Fruit fly (Drosophila melanogaster) whole organism, prepupa: ENCODE results near the gene hwt.

ENCODE experiments used
- CG10631 ChIP-seq: fragments of 200-800 bp; sonication (Bioruptor generic); optimal IDR thresholded peaks from 2 replicates; lab custom pipeline; 2016; ENCODE audit warnings: missing biosample characterization, missing genetic modification characterization
- CG10669 ChIP-seq: fragments of 200-800 bp; sonication (Bioruptor generic); optimal IDR thresholded peaks from 3 replicates; lab custom pipeline; 2018; ENCODE audit warnings: missing biosample characterization, mild to moderate bottlenecking, missing genetic modification characterization, moderate library complexity
- CG11294 ChIP-seq: fragments of 200-800 bp; sonication (Bioruptor generic); IDR thresholded peaks from 2 replicates; pipeline ENCODE4 v1.3.6; 2022; ENCODE audit warnings: missing biosample characterization, missing genetic modification characterization
- CG11902 ChIP-seq: fragments of 200-800 bp; sonication (Bioruptor generic); optimal IDR thresholded peaks from 3 replicates; lab custom pipeline; 2016; ENCODE audit warnings: missing biosample characterization, missing genetic modification characterization
- CG1621 ChIP-seq: fragments of 200-800 bp; sonication (Bioruptor generic); optimal IDR thresholded peaks from 3 replicates; lab custom pipeline; 2018; ENCODE audit warnings: missing biosample characterization, mild to moderate bottlenecking, missing genetic modification characterization
- CG16779 ChIP-seq: fragments of 200-800 bp; sonication (Bioruptor generic); optimal IDR thresholded peaks from 3 replicates; lab custom pipeline; 2017; ENCODE audit warnings: missing biosample characterization, mild to moderate bottlenecking, missing genetic modification characterization
- CG3032 ChIP-seq: fragments of 200-800 bp; optimal IDR thresholded peaks from 2 replicates; lab custom pipeline; 2019; ENCODE audit warnings: missing biosample characterization, mild to moderate bottlenecking, missing genetic modification characterization, moderate library complexity
- CG32006 ChIP-seq: fragments of 200-800 bp; sonication (Bioruptor generic); optimal IDR thresholded peaks from 3 replicates; lab custom pipeline; 2017; ENCODE audit warnings: missing biosample characterization, mild to moderate bottlenecking, missing genetic modification characterization
- CG6163 ChIP-seq: fragments of 200-800 bp; sonication (Bioruptor generic); IDR thresholded peaks from 3 replicates; pipeline ENCODE4 v1.3.6; 2022; ENCODE audit warnings: missing biosample characterization, missing genetic modification characterization
- CG6792 ChIP-seq: fragments of 200-800 bp; sonication (Bioruptor generic); optimal IDR thresholded peaks from 3 replicates; lab custom pipeline; 2016; ENCODE audit warnings: missing biosample characterization, missing genetic modification characterization
- CG6808 ChIP-seq: fragments of 200-800 bp; sonication (Bioruptor generic); optimal IDR thresholded peaks from 3 replicates; lab custom pipeline; 2017; ENCODE audit warnings: missing biosample characterization, missing genetic modification characterization, mild to moderate bottlenecking, moderate library complexity, missing genetic modification reagents
- CG6854 ChIP-seq: fragments of 200-800 bp; sonication (Bioruptor generic); optimal IDR thresholded peaks from 2 replicates; lab custom pipeline; 2017; ENCODE audit warnings: missing biosample characterization, mild to moderate bottlenecking, missing genetic modification characterization
- CG8319 ChIP-seq: fragments of 200-800 bp; sonication (Bioruptor generic); optimal IDR thresholded peaks from 3 replicates; lab custom pipeline; 2016; ENCODE audit warnings: missing biosample characterization, missing genetic modification characterization
- CG8632 ChIP-seq: fragments of 200-800 bp; sonication (Bioruptor generic); optimal IDR thresholded peaks from 3 replicates; lab custom pipeline; 2016; ENCODE audit warnings: missing biosample characterization, missing genetic modification characterization
- Eip75B ChIP-seq: fragments of 200-800 bp; sonication (Bioruptor generic); optimal IDR thresholded peaks from 3 replicates; lab custom pipeline; 2016; ENCODE audit warnings: missing biosample characterization, missing genetic modification characterization
- Eip78C ChIP-seq: fragments of 200-800 bp; sonication (Bioruptor generic); peaks from one replicate; lab custom pipeline; 2016; ENCODE audit warnings: missing biosample characterization, missing genetic modification characterization
- Eip93F ChIP-seq: fragments of 200-800 bp; sonication (Bioruptor generic); optimal IDR thresholded peaks from 2 replicates; lab custom pipeline; 2016; ENCODE audit warnings: missing biosample characterization, mild to moderate bottlenecking, missing genetic modification characterization
- Ets21C ChIP-seq: fragments of 200-800 bp; sonication (Bioruptor generic); optimal IDR thresholded peaks from 3 replicates; lab custom pipeline; 2016; ENCODE audit warnings: missing biosample characterization, missing genetic modification characterization
- Ets96B ChIP-seq: fragments of 200-800 bp; optimal IDR thresholded peaks from 2 replicates; lab custom pipeline; 2019; ENCODE audit warnings: missing biosample characterization, mild to moderate bottlenecking, missing genetic modification characterization, moderate library complexity
- Gug ChIP-seq: fragments of 200-800 bp; sonication (Bioruptor generic); IDR thresholded peaks from 2 replicates; pipeline ENCODE4 v1.3.6; 2022; ENCODE audit warnings: missing biosample characterization, missing genetic modification characterization
- Hr39 ChIP-seq: fragments of 200-800 bp; sonication (Bioruptor generic); optimal IDR thresholded peaks from 2 replicates; lab custom pipeline; 2016; ENCODE audit warnings: missing biosample characterization, missing genetic modification characterization
- Lpt ChIP-seq: fragments of 200-800 bp; sonication (Bioruptor generic); optimal IDR thresholded peaks from 3 replicates; lab custom pipeline; 2016; ENCODE audit warnings: missing biosample characterization, missing genetic modification characterization
- Met ChIP-seq: fragments of 200-800 bp; sonication (Bioruptor generic); optimal IDR thresholded peaks from 3 replicates; lab custom pipeline; 2016; ENCODE audit warnings: missing biosample characterization, missing genetic modification characterization
- OdsH ChIP-seq: fragments of 200-800 bp; sonication (Bioruptor generic); optimal IDR thresholded peaks from 3 replicates; lab custom pipeline; 2016; ENCODE audit warnings: missing biosample characterization, missing genetic modification characterization
- Smox ChIP-seq: fragments of 200-800 bp; sonication (Bioruptor generic); optimal IDR thresholded peaks from 3 replicates; lab custom pipeline; 2016; ENCODE audit warnings: missing biosample characterization, missing genetic modification characterization
- Sox102F ChIP-seq: fragments of 200-800 bp; sonication (Bioruptor generic); optimal IDR thresholded peaks from 2 replicates; lab custom pipeline; 2016; ENCODE audit warnings: missing biosample characterization, mild to moderate bottlenecking, missing genetic modification characterization
- Sox14 ChIP-seq: fragments of 200-800 bp; sonication (Bioruptor generic); optimal IDR thresholded peaks from 3 replicates; lab custom pipeline; 2016; ENCODE audit warnings: missing biosample characterization, missing genetic modification characterization
- Sox15 ChIP-seq: fragments of 200-800 bp; sonication (Bioruptor generic); optimal IDR thresholded peaks from 3 replicates; lab custom pipeline; 2016; ENCODE audit warnings: missing biosample characterization, missing genetic modification characterization
- achi ChIP-seq: fragments of 200-800 bp; sonication (Bioruptor generic); optimal IDR thresholded peaks from 3 replicates; lab custom pipeline; 2016; ENCODE audit warnings: missing biosample characterization, missing genetic modification characterization
- acj6 ChIP-seq: fragments of 200-800 bp; sonication (Bioruptor generic); optimal IDR thresholded peaks from 3 replicates; lab custom pipeline; 2016; ENCODE audit warnings: missing biosample characterization, missing genetic modification characterization
- dac ChIP-seq: fragments of 200-800 bp; sonication (Bioruptor generic); optimal IDR thresholded peaks from 2 replicates; lab custom pipeline; 2017; ENCODE audit warnings: missing biosample characterization, mild to moderate bottlenecking, missing genetic modification characterization
- dsx ChIP-seq: fragments of 200-800 bp; optimal IDR thresholded peaks from 3 replicates; lab custom pipeline; 2019; ENCODE audit warnings: missing biosample characterization, mild to moderate bottlenecking, missing genetic modification characterization, moderate library complexity; ENCODE audit not compliant: poor library complexity, severe bottlenecking
- eg ChIP-seq: fragments of 200-800 bp; sonication (Bioruptor generic); IDR thresholded peaks from 3 replicates; pipeline ENCODE4 v1.3.6; 2022; ENCODE audit warnings: missing biosample characterization, missing genetic modification characterization
- esn ChIP-seq: fragments of 200-800 bp; sonication (Bioruptor generic); optimal IDR thresholded peaks from 2 replicates; lab custom pipeline; 2016; ENCODE audit warnings: missing biosample characterization, mild to moderate bottlenecking, missing genetic modification characterization, moderate library complexity
- fd59A ChIP-seq: fragments of 200-800 bp; sonication (Bioruptor generic); optimal IDR thresholded peaks from 2 replicates; lab custom pipeline; 2017; ENCODE audit warnings: missing biosample characterization, mild to moderate bottlenecking, missing genetic modification characterization, missing genetic modification reagents
- fd85E ChIP-seq: fragments of 200-800 bp; sonication (Bioruptor generic); optimal IDR thresholded peaks from 3 replicates; lab custom pipeline; 2016; ENCODE audit warnings: missing biosample characterization, missing genetic modification characterization
- fkh ChIP-seq: fragments of 200-800 bp; sonication (Bioruptor generic); optimal IDR thresholded peaks from 3 replicates; lab custom pipeline; 2017; ENCODE audit warnings: missing biosample characterization, mild to moderate bottlenecking, missing genetic modification characterization, moderate library complexity
- lz ChIP-seq: fragments of 200-800 bp; sonication (Bioruptor generic); optimal IDR thresholded peaks from 3 replicates; lab custom pipeline; 2016; ENCODE audit warnings: missing biosample characterization, missing genetic modification characterization
- pdm3 ChIP-seq: fragments of 200-800 bp; sonication (Bioruptor generic); optimal IDR thresholded peaks from 3 replicates; lab custom pipeline; 2016; ENCODE audit warnings: missing biosample characterization, missing genetic modification characterization
- salr ChIP-seq, 2 experiments: fragments of 200-800 bp; sonication (Bioruptor generic); optimal IDR thresholded peaks; 3 replicates each; lab custom pipeline; 2016 to 2018; ENCODE audit warnings: missing biosample characterization in 2 of 2, missing genetic modification characterization in 2 of 2, mild to moderate bottlenecking in 1 of 2
- spab ChIP-seq: fragments of 200-800 bp; sonication (Bioruptor generic); optimal IDR thresholded peaks from 2 replicates; lab custom pipeline; 2017; ENCODE audit warnings: missing biosample characterization, mild to moderate bottlenecking, missing genetic modification characterization, missing genetic modification reagents
- ss ChIP-seq, 2 experiments: fragments of 200-800 bp; sonication (Bioruptor generic); optimal IDR thresholded peaks; 2 replicates in 1 of 2; 3 replicates in 1 of 2; lab custom pipeline; 2017 to 2018; ENCODE audit warnings: mild to moderate bottlenecking in 2 of 2, missing biosample characterization in 2 of 2, missing genetic modification characterization in 2 of 2, moderate library complexity in 1 of 2
- svp ChIP-seq: fragments of 200-800 bp; sonication (Bioruptor generic); peaks from one replicate; lab custom pipeline; 2016; ENCODE audit warnings: missing biosample characterization, missing genetic modification characterization
- vri ChIP-seq: fragments of 200-800 bp; sonication (Bioruptor generic); optimal IDR thresholded peaks from 3 replicates; lab custom pipeline; 2016; ENCODE audit warnings: missing biosample characterization, mild to moderate bottlenecking, missing genetic modification characterization

hwt gene

DNA sequence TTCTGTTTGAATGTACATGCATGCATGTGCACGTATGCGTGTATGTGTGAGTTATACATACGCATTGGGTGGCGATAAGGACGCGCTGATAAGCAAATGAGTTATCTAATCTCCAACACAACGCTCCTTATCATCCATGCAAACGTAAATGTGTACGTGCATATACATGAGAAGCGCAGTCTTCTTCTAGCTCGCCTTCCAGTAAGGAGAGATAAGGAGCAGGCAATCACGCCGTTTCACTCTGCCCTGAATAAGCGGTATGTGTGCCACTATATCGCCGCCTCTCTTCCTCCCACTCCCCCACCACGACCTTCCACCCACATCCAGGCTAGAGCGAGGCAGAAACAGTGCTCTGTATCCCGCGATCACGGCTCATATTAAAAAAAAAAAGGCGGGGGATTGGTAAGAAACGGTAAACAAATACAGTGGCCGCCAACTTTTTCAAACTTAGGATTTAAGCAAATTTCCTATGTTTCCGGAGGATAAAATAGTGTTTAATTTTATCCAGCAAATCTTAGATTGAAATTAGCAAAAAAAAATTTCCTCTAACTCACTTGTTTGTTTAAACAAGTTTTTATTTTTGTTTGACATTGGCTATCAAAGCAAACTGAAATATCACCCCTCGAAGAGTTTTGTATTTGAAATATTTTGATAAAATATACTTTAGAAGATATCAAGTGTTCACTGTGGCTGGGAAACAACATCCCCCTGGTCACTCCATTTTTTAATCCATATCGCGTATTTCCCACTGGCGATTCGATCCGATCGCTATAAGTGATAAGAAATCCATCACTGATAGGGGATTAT is 12.4 kb upstream of the hwt start (continued):
- TF ChIP-seq CG10631 (GFP tag; lab: Kevin White, UChicago), result peak; percentile 30
- no peak for TF ChIP-seq Ets96B (tag; lab: Kevin White, UChicago)
- peak; percentile 4 for TF ChIP-seq Met (GFP tag; lab: Kevin White, UChicago)
- TF ChIP-seq fd85E (GFP tag; lab: Kevin White, UChicago), result no peak
- TF ChIP-seq CG8319 (GFP tag; lab: Kevin White, UChicago), result no peak
- TF ChIP-seq Eip78C (GFP tag; lab: Kevin White, UChicago), result peak; percentile 79
- no peak for TF ChIP-seq eg
- TF ChIP-seq CG11294, result no peak
- TF ChIP-seq Smox, result no peak
- TF ChIP-seq CG11902 (GFP tag; lab: Kevin White, UChicago), result peak; percentile 14
- TF ChIP-seq CG10669, result peak; percentile 30
- TF ChIP-seq dsx (GFP tag; lab: Kevin White, UChicago), result no peak
- TF ChIP-seq Sox15 (GFP tag; lab: Kevin White, UChicago), result no peak

DNA sequence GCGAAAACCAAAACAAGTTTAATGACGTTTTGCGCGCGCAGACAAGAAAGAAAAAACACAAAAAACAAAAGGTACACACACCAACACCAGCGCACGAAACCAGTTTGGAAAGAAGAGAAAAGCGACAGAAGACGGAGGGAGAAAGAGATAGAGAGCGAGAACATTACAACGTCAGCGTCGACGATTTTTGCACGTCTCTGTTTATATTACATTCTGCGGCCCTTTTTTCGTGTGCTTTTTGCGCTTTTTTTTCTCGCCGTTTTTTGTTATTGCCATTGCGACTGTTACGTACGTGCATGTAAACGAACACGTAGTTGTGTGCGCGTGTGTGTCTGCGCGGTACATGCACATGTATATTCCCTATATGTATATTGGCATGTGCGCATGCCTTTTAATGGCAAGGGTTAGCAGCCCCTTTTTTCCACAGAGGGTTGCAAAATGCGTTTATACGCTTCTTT is 11.8 kb upstream of the hwt start:
- TF ChIP-seq spab, result no peak
- peak; percentile 22 to 65 for TF ChIP-seq ss (GFP tag; optimal IDR thresholded peaks at IDR 0.05; lab: Kevin White, UChicago)
- TF ChIP-seq Eip78C (GFP tag; lab: Kevin White, UChicago), result peak; percentile 13
- no peak for TF ChIP-seq CG8632 (GFP tag; lab: Kevin White, UChicago)
- TF ChIP-seq Hr39 (GFP tag; lab: Kevin White, UChicago), result no peak
- peak; percentile 86 for TF ChIP-seq vri (GFP tag; lab: Kevin White, UChicago)
- no peak for TF ChIP-seq achi (GFP tag; lab: Kevin White, UChicago)
- TF ChIP-seq CG6163 (GFP tag; lab: Robert Waterston, UW), result peak; percentile 73
- no peak for TF ChIP-seq CG10631 (GFP tag; lab: Kevin White, UChicago)
- no peak for TF ChIP-seq esn (GFP tag; lab: Kevin White, UChicago)

DNA sequence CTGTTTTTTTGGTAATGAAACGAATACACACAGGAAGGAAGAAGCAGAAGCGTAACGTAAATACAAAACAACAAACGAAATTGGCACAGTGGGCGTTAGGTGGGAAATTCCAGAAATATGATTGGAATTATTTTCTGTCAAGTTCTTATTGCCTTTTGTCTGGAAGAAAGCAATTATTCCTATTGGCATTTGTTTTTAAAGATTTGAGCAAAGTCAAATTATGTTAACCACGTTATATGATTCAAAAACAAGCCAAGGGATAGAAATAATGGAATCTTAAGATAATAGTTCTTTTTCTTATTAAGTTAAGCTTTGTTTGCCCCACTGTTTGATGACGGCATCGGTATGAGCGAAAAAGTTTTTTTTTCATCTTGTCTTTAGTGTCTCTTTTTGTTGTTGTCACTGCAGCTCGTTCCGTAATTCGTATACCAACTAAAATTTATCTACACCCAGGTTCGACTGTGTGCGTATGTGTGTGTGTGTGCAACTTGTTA is 11.3 kb upstream of the hwt start:
- peak; percentile 97 for TF ChIP-seq CG11902 (GFP tag; lab: Kevin White, UChicago)
- TF ChIP-seq Lpt (GFP tag; lab: Kevin White, UChicago), result peak; percentile 98
- peak; percentile 93 for TF ChIP-seq Eip93F
- TF ChIP-seq Eip75B, result peak; percentile 98
- peak; percentile 94 for TF ChIP-seq CG16779
- TF ChIP-seq Hr39 (GFP tag; lab: Kevin White, UChicago), result peak; percentile 99
- TF ChIP-seq fkh, result peak; percentile 92
- peak; percentile 98 for TF ChIP-seq CG8319 (GFP tag; lab: Kevin White, UChicago)
- TF ChIP-seq Sox14 (GFP tag; lab: Kevin White, UChicago), result peak; percentile 99
- TF ChIP-seq OdsH, result peak; percentile 98
- peak; percentile 92 for TF ChIP-seq vri (GFP tag; lab: Kevin White, UChicago)
- peak; percentile 95 for TF ChIP-seq CG1621 (tag; lab: Kevin White, UChicago)
- TF ChIP-seq CG6792 (GFP tag; lab: Kevin White, UChicago), result peak; percentile 98
- peak; percentile 95 for TF ChIP-seq CG11294
- TF ChIP-seq CG10669, result peak; percentile 98
- peak; percentile 97 for TF ChIP-seq Ets96B (tag; lab: Kevin White, UChicago)
- peak; percentile 99 for TF ChIP-seq lz
- TF ChIP-seq pdm3 (GFP tag; lab: Kevin White, UChicago), result peak; percentile 99
- peak; percentile 73 to 96 for TF ChIP-seq ss (GFP tag; optimal IDR thresholded peaks at IDR 0.05; lab: Kevin White, UChicago)
- TF ChIP-seq Gug, result peak; percentile 96
- TF ChIP-seq CG6854 (GFP tag; lab: Kevin White, UChicago), result peak; percentile 96
- TF ChIP-seq svp (GFP tag; lab: Kevin White, UChicago), result peak; percentile 99
- TF ChIP-seq Ets21C (GFP tag; lab: Kevin White, UChicago), result peak; percentile 98
- TF ChIP-seq acj6 (GFP tag; lab: Kevin White, UChicago), result peak; percentile 98
- TF ChIP-seq CG32006 (GFP tag; lab: Kevin White, UChicago), result peak; percentile 99
- TF ChIP-seq CG6808 (GFP tag; lab: Kevin White, UChicago), result peak; percentile 97
- TF ChIP-seq fd59A (GFP tag; lab: Kevin White, UChicago), result peak; percentile 97
- TF ChIP-seq dac (GFP tag; lab: Kevin White, UChicago), result peak; percentile 98
- peak; percentile 92 to 98 for TF ChIP-seq salr (GFP tag; optimal IDR thresholded peaks at IDR 0.05; lab: Kevin White, UChicago)
- peak; percentile 98 for TF ChIP-seq Sox15 (GFP tag; lab: Kevin White, UChicago)
- peak; percentile 99 for TF ChIP-seq Sox102F
- peak; percentile 98 for TF ChIP-seq CG3032 (tag; lab: Kevin White, UChicago)
